Fruit fly (Drosophila melanogaster) S2 (cell line): ENCODE data around the gene CG12594.

Experiments
- CG8478 ChIP-seq: fragments of >200 bp; optimal IDR thresholded peaks from 2 replicates; lab custom pipeline; 2018
- CTCF ChIP-seq, 2 experiments: fragments of >200 bp; optimal IDR thresholded peaks; 2 replicates each; lab custom pipeline; 2018

CG12594 gene

dm6 chr3R:11760669-11761387, 39.3 kb downstream of the CG12594 start:
- TF ChIP-seq CG8478 (no peak), CTCF (optimal IDR thresholded peaks at IDR 0.05; lab: Kevin White, UChicago) (no peak)

dm6 chr3R:11761718-11762117, 40.2 kb downstream of the CG12594 start:
- TF ChIP-seq CTCF (optimal IDR thresholded peaks at IDR 0.05; lab: Kevin White, UChicago): no peak
- no peak for TF ChIP-seq CG8478

- TF ChIP-seq CTCF (optimal IDR thresholded peaks at IDR 0.05; lab: Kevin White, UChicago) (no peak), CG8478 (no peak)
These were observed 41.0 kb downstream of the CG12594 start for dm6 chr3R:11762500-11762899.

- TF ChIP-seq CTCF (optimal IDR thresholded peaks at IDR 0.05; lab: Kevin White, UChicago) (no peak), CG8478 (no peak)
These were observed 42.2 kb downstream of the CG12594 start for dm6 chr3R:11763494-11764278.

dm6 chr3R:11764279-11764880, 42.8 kb downstream of the CG12594 start, which contains the start of gene Lk6:
Gene Lk6, minus strand, starts transcription at chr3R:11764457.
- TF ChIP-seq CG8478: no peak
- TF ChIP-seq CTCF (optimal IDR thresholded peaks at IDR 0.05; lab: Kevin White, UChicago): peak; percentile 85 to 90

- no peak for TF ChIP-seq CTCF (optimal IDR thresholded peaks at IDR 0.05; lab: Kevin White, UChicago)
- no peak for TF ChIP-seq CG8478
These were observed 49.2 kb downstream of the CG12594 start for dm6 chr3R:11770733-11771132.

dm6 chr3R:11771492-11771891, 50.0 kb downstream of the CG12594 start:
- TF ChIP-seq CTCF (optimal IDR thresholded peaks at IDR 0.05; lab: Kevin White, UChicago) (no peak), CG8478 (no peak)

dm6 chr3R:11772181-11772827, 50.8 kb downstream of the CG12594 start:
- TF ChIP-seq CTCF (optimal IDR thresholded peaks at IDR 0.05; lab: Kevin White, UChicago) (no peak), CG8478 (no peak)

dm6 chr3R:11773325-11773998, 51.9 kb downstream of the CG12594 start:
- TF ChIP-seq CTCF (optimal IDR thresholded peaks at IDR 0.05; lab: Kevin White, UChicago): no peak
- TF ChIP-seq CG8478: no peak

- TF ChIP-seq CG8478 (no peak), CTCF (optimal IDR thresholded peaks at IDR 0.05; lab: Kevin White, UChicago) (no peak)
These were observed 52.5 kb downstream of the CG12594 start for dm6 chr3R:11773999-11774397.

dm6 chr3R:11775207-11775606, 53.7 kb downstream of the CG12594 start:
- TF ChIP-seq CTCF (optimal IDR thresholded peaks at IDR 0.05; lab: Kevin White, UChicago): no peak
- TF ChIP-seq CG8478: no peak

dm6 chr3R:11776068-11776767, 54.7 kb downstream of the CG12594 start:
- TF ChIP-seq CG8478: no peak

dm6 chr3R:11777058-11777457, 55.5 kb downstream of the CG12594 start:
- TF ChIP-seq CG8478 (no peak), CTCF (optimal IDR thresholded peaks at IDR 0.05; lab: Kevin White, UChicago) (no peak)
